Worm (Caenorhabditis elegans) whole organism, late embryonic: ENCODE results near the gene tra-2.

Experiments used
- C38D4.7 ChIP-seq: fragments of 200-800 bp; sonication (Bioruptor generic); optimal IDR thresholded peaks from 2 replicates; lab custom pipeline; 2018; ENCODE audit warnings: mild to moderate bottlenecking, missing genetic modification characterization, moderate library complexity, missing compliant biosample characterization
- F13H6.1 ChIP-seq: sonication (generic microtip); optimal IDR thresholded peaks from 2 replicates; lab custom pipeline; 2016; ENCODE audit warnings: missing genetic modification characterization, missing compliant biosample characterization
- K02D7.2 ChIP-seq: sonication (generic microtip); optimal IDR thresholded peaks from 2 replicates; lab custom pipeline; 2017; ENCODE audit warnings: mild to moderate bottlenecking, missing genetic modification characterization, missing compliant biosample characterization
- K09A11.1 ChIP-seq: sonication (generic microtip); optimal IDR thresholded peaks from 2 replicates; lab custom pipeline; 2017; ENCODE audit warnings: antibody characterized with exemption, mild to moderate bottlenecking, missing genetic modification characterization, missing compliant biosample characterization; ENCODE audit not compliant: insufficient read depth
- T23F11.4 ChIP-seq: fragments of 200-800 bp; sonication (Bioruptor generic); optimal IDR thresholded peaks from 2 replicates; lab custom pipeline; 2018; ENCODE audit warnings: mild to moderate bottlenecking, missing genetic modification characterization, missing compliant biosample characterization
- ceh-14 ChIP-seq: sonication (generic microtip); optimal IDR thresholded peaks from 2 replicates; lab custom pipeline; 2016; ENCODE audit warnings: missing genotype, missing genetic modification characterization, missing compliant biosample characterization
- ceh-18 ChIP-seq: sonication (generic microtip); optimal IDR thresholded peaks from 2 replicates; lab custom pipeline; 2016; ENCODE audit warnings: missing genetic modification characterization, missing compliant biosample characterization
- ceh-19 ChIP-seq: fragments of 200-800 bp; sonication (Bioruptor generic); optimal IDR thresholded peaks from 2 replicates; lab custom pipeline; 2018; ENCODE audit warnings: mild to moderate bottlenecking, missing genetic modification characterization, missing compliant biosample characterization
- ceh-2 ChIP-seq: sonication (generic microtip); optimal IDR thresholded peaks from 2 replicates; lab custom pipeline; 2016; ENCODE audit warnings: missing genotype, missing genetic modification characterization, missing compliant biosample characterization
- ceh-30 ChIP-seq: fragments of 150-350 bp; optimal IDR thresholded peaks from 2 replicates; lab custom pipeline; 2014; ENCODE audit warnings: missing biosample characterization, missing genetic modification characterization
- ceh-31 ChIP-seq: sonication (generic microtip); optimal IDR thresholded peaks from 2 replicates; lab custom pipeline; 2016; ENCODE audit warnings: missing genetic modification characterization, missing compliant biosample characterization
- ceh-34 ChIP-seq: sonication (generic microtip); optimal IDR thresholded peaks from 2 replicates; lab custom pipeline; 2016; ENCODE audit warnings: mild to moderate bottlenecking, missing genetic modification characterization, missing compliant biosample characterization
- ceh-45 ChIP-seq: fragments of 200-800 bp; sonication (Bioruptor generic); IDR thresholded peaks from 2 replicates; pipeline ENCODE4 v1.3.6; 2022; ENCODE audit warnings: missing genetic modification reagents, missing genetic modification characterization, missing compliant biosample characterization
- ceh-48 ChIP-seq: sonication (generic microtip); optimal IDR thresholded peaks from 2 replicates; lab custom pipeline; 2016; ENCODE audit warnings: missing genetic modification characterization, inconsistent platforms, missing compliant biosample characterization
- ceh-6 ChIP-seq: fragments of 200-800 bp; sonication (Bioruptor generic); optimal IDR thresholded peaks from 2 replicates; lab custom pipeline; 2018; ENCODE audit warnings: mild to moderate bottlenecking, missing genetic modification characterization, missing compliant biosample characterization
- ceh-9 ChIP-seq: sonication (generic microtip); optimal IDR thresholded peaks from 2 replicates; lab custom pipeline; 2016; ENCODE audit warnings: mild to moderate bottlenecking, missing genetic modification characterization, inconsistent platforms, missing compliant biosample characterization
- che-1 ChIP-seq: sonication (generic microtip); optimal IDR thresholded peaks from 2 replicates; lab custom pipeline; 2016; ENCODE audit warnings: mild to moderate bottlenecking, missing genetic modification characterization, missing compliant biosample characterization
- dve-1 ChIP-seq: sonication (generic microtip); optimal IDR thresholded peaks from 2 replicates; lab custom pipeline; 2017; ENCODE audit warnings: antibody characterized with exemption, mild to moderate bottlenecking, missing genetic modification characterization, missing compliant biosample characterization
- elt-4 ChIP-seq: sonication (generic microtip); optimal IDR thresholded peaks from 2 replicates; lab custom pipeline; 2016; ENCODE audit warnings: missing genetic modification characterization, missing compliant biosample characterization
- fax-1 ChIP-seq: sonication (generic microtip); optimal IDR thresholded peaks from 2 replicates; lab custom pipeline; 2016; ENCODE audit warnings: missing genotype, missing genetic modification characterization, missing compliant biosample characterization
- fkh-6 ChIP-seq: sonication (generic microtip); optimal IDR thresholded peaks from 2 replicates; lab custom pipeline; 2016; ENCODE audit warnings: missing genetic modification characterization, missing compliant biosample characterization
- gmeb-2 ChIP-seq: sonication (generic microtip); optimal IDR thresholded peaks from 2 replicates; lab custom pipeline; 2016; ENCODE audit warnings: missing genetic modification characterization, inconsistent platforms, missing compliant biosample characterization
- hlh-13 ChIP-seq: fragments of 200-800 bp; sonication (Bioruptor generic); optimal IDR thresholded peaks from 2 replicates; lab custom pipeline; 2018; ENCODE audit warnings: mild to moderate bottlenecking, missing genetic modification characterization, missing compliant biosample characterization
- hlh-15 ChIP-seq: sonication (generic microtip); optimal IDR thresholded peaks from 2 replicates; lab custom pipeline; 2016; ENCODE audit warnings: missing genetic modification characterization, missing compliant biosample characterization
- madf-2 ChIP-seq: sonication (generic microtip); optimal IDR thresholded peaks from 2 replicates; lab custom pipeline; 2017; ENCODE audit warnings: missing genetic modification characterization, missing compliant biosample characterization
- nfya-1 ChIP-seq: sonication (generic microtip); optimal IDR thresholded peaks from 2 replicates; lab custom pipeline; 2017; ENCODE audit warnings: missing genetic modification characterization, mild to moderate bottlenecking, missing compliant biosample characterization, antibody characterized with exemption, moderate library complexity
- npax-4 ChIP-seq: sonication (generic microtip); optimal IDR thresholded peaks from 2 replicates; lab custom pipeline; 2016; ENCODE audit warnings: missing genetic modification characterization, missing compliant biosample characterization
- pag-3 ChIP-seq: sonication (generic microtip); optimal IDR thresholded peaks from 2 replicates; lab custom pipeline; 2016; ENCODE audit warnings: missing compliant biosample characterization, missing genetic modification characterization, borderline replicate concordance
- pha-2 ChIP-seq: sonication (generic microtip); optimal IDR thresholded peaks from 2 replicates; lab custom pipeline; 2017; ENCODE audit warnings: mild to moderate bottlenecking, missing genetic modification characterization, missing compliant biosample characterization
- pha-4 ChIP-seq: fragments of 150-350 bp; optimal IDR thresholded peaks from 2 replicates; lab custom pipeline; 2018; ENCODE audit warnings: missing biosample characterization, missing genetic modification reagents, missing genetic modification characterization
- pqm-1 ChIP-seq: sonication (generic microtip); optimal IDR thresholded peaks from 2 replicates; lab custom pipeline; 2016; ENCODE audit warnings: missing genetic modification characterization, missing compliant biosample characterization
- pros-1 ChIP-seq: fragments of 150-350 bp; optimal IDR thresholded peaks from 2 replicates; lab custom pipeline; 2014; ENCODE audit warnings: missing biosample characterization, missing genetic modification reagents, missing genetic modification characterization
- ref-2 ChIP-seq: sonication (generic microtip); optimal IDR thresholded peaks from 2 replicates; lab custom pipeline; 2016; ENCODE audit warnings: missing genetic modification characterization, missing compliant biosample characterization
- rnt-1 ChIP-seq: sonication (generic microtip); optimal IDR thresholded peaks from 2 replicates; lab custom pipeline; 2016; ENCODE audit warnings: missing genetic modification characterization, missing compliant biosample characterization
- sdc-2 ChIP-seq: sonication (generic microtip); optimal IDR thresholded peaks from 2 replicates; lab custom pipeline; 2016; ENCODE audit warnings: missing genotype, missing genetic modification characterization, missing compliant biosample characterization
- sox-2 ChIP-seq: fragments of 200-800 bp; sonication (Bioruptor generic); IDR thresholded peaks from 2 replicates; pipeline ENCODE4 v1.3.6; 2022; ENCODE audit warnings: missing genetic modification reagents, missing genetic modification characterization, missing compliant biosample characterization
- sox-4 ChIP-seq: sonication (generic microtip); optimal IDR thresholded peaks from 2 replicates; lab custom pipeline; 2017; ENCODE audit warnings: mild to moderate bottlenecking, missing genetic modification characterization, inconsistent platforms, missing compliant biosample characterization
- tbx-2 ChIP-seq: sonication (generic microtip); optimal IDR thresholded peaks from 2 replicates; lab custom pipeline; 2016; ENCODE audit warnings: missing genetic modification characterization, missing compliant biosample characterization
- unc-3 ChIP-seq, 2 experiments: fragments of 200-800 bp in 1 of 2; sonication (Bioruptor generic) in 1 of 2; sonication (generic microtip) in 1 of 2; conservative IDR thresholded peaks in 1 of 2; optimal IDR thresholded peaks in 1 of 2; 2 replicates each; pipeline versions ENCODE4 v1.3.6 to Lab custom; 2016 to 2022; ENCODE audit warnings: missing compliant biosample characterization in 2 of 2, missing genetic modification characterization in 2 of 2, missing genetic modification reagents in 1 of 2
- unc-42 ChIP-seq: sonication (generic microtip); optimal IDR thresholded peaks from 2 replicates; lab custom pipeline; 2016; ENCODE audit warnings: missing genotype, missing genetic modification characterization, missing compliant biosample characterization
- unc-55 ChIP-seq: sonication (generic microtip); optimal IDR thresholded peaks from 2 replicates; lab custom pipeline; 2017; ENCODE audit warnings: missing biosample characterization, missing genetic modification reagents, missing genetic modification characterization
- unc-86 ChIP-seq: sonication (generic microtip); optimal IDR thresholded peaks from 2 replicates; lab custom pipeline; 2016; ENCODE audit warnings: missing genetic modification characterization, missing compliant biosample characterization
- zip-5 ChIP-seq: sonication (generic microtip); optimal IDR thresholded peaks from 2 replicates; lab custom pipeline; 2016; ENCODE audit warnings: missing genetic modification characterization, missing compliant biosample characterization

Gene tra-2

DNA sequence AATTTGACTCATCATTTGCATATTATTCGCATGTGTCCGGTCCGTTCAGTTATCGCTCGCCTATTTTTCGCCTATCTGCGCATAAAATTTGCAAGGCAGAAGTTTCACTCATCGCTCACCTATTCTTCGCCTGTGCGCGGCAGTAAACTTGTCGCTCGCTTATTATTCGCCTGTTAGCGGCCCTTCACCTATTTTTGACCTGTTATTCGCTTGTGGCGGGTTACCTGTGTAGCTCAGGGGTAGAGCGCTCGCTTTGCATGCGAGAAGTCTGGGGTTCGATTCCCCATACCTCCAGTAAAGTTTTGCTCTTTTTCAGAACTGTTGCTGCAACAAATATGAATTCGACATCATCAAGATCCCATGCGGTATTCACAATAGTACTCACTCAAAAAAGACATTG is 35.9 kb upstream of the tra-2 start (continued):
- peak; percentile 33 for TF ChIP-seq dve-1 (tag; lab: Kevin White, UChicago)
- peak; percentile 34 for TF ChIP-seq ceh-34
- TF ChIP-seq npax-4 (tag; lab: Kevin White, UChicago), result peak; percentile 26
- peak; percentile 87 for TF ChIP-seq ceh-6 (GFP tag; lab: Kevin White, UChicago)
- peak; percentile 84 for TF ChIP-seq gmeb-2 (tag; lab: Kevin White, UChicago)
- peak; percentile 66 for TF ChIP-seq hlh-15 (tag; lab: Kevin White, UChicago)
- TF ChIP-seq sox-2 (GFP tag; lab: Robert Waterston, UW), result peak; percentile 74
- TF ChIP-seq ceh-18 (tag; lab: Kevin White, UChicago), result peak; percentile 28
- TF ChIP-seq unc-86, result peak; percentile 68
- TF ChIP-seq sox-4 (tag; lab: Kevin White, UChicago), result peak; percentile 72
- TF ChIP-seq sdc-2 (tag; lab: Kevin White, UChicago), result peak; percentile 74
- TF ChIP-seq fax-1 (tag; lab: Kevin White, UChicago), result peak; percentile 62
- TF ChIP-seq ceh-45 (GFP tag; lab: Robert Waterston, UW), result peak; percentile 73; the same call in 1 of the 2 replicates
- peak; percentile 22 for TF ChIP-seq K09A11.1 (tag; lab: Kevin White, UChicago)
- peak; percentile 85 for TF ChIP-seq che-1 (tag; lab: Kevin White, UChicago)
- TF ChIP-seq madf-2, result peak; percentile 78
- TF ChIP-seq pha-2 (tag; lab: Kevin White, UChicago), result peak; percentile 85
- TF ChIP-seq fkh-6 (tag; lab: Kevin White, UChicago), result peak; percentile 75
- peak; percentile 21 for TF ChIP-seq ceh-31
- TF ChIP-seq K02D7.2 (tag; lab: Kevin White, UChicago), result peak; percentile 70
- TF ChIP-seq zip-5 (tag; lab: Kevin White, UChicago), result peak; percentile 37
- TF ChIP-seq rnt-1 (tag; lab: Kevin White, UChicago), result peak; percentile 50
- peak; percentile 41 for TF ChIP-seq ceh-9 (tag; lab: Kevin White, UChicago)
- TF ChIP-seq F13H6.1, result peak; percentile 41
- TF ChIP-seq hlh-13 (GFP tag; lab: Kevin White, UChicago), result peak; percentile 72

DNA sequence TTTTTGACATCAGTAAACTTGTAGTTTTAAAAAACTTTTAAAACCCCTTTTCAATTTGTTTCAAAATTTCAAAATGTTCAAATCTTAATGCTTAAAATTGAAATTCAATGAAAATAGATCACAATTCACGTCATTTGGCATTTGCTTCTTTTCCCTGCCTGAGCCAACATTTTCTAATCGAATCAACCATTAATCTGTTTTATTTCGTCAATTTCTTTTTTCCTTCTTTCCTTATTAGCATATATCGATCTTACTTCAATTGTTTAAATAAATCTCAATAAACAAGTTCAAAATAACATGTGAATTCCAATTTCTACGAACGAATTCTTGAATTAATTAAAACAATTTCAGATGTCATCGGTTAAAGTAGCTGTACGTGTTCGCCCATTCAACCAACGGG is 30.1 kb upstream of the tra-2 start:
- TF ChIP-seq T23F11.4 (GFP tag; lab: Kevin White, UChicago) (no peak), ceh-2 (no peak), sox-4 (tag; lab: Kevin White, UChicago) (no peak), pag-3 (tag; lab: Kevin White, UChicago) (no peak), elt-4 (tag; lab: Kevin White, UChicago) (no peak), ceh-30 (no peak), ceh-14 (tag; lab: Kevin White, UChicago) (no peak), sox-2 (GFP tag; lab: Robert Waterston, UW) (no peak), fax-1 (tag; lab: Kevin White, UChicago) (no peak), pha-2 (tag; lab: Kevin White, UChicago) (no peak), pha-4 (tag; lab: Kevin White, UChicago) (no peak)

DNA sequence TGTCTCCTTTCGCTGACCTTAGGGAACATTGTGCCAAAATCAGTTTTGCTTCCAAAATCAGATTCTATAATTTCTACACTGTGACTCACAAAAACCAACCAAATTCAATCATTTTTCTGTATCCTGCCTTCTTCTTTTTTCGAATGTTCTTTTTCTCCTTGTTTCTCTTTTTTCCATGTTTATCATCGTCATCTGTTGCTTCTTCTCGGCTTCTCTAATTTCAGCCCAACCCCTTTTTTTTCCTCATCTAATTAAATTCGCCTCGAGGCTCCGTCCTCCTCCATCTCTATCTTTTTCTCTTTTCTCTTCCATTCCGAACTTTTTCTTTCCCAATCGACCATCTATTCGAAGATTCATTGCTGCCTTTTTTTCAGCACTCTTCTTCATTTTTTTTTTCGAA is 29.2 kb upstream of the tra-2 start, which contains the start of gene unc-104:
Gene unc-104 (plus strand): TSS at position 311 of the 400 bp plus-strand sequence.
- TF ChIP-seq unc-42 (tag; lab: Kevin White, UChicago) (peak; percentile 89), unc-55 (no peak)

DNA sequence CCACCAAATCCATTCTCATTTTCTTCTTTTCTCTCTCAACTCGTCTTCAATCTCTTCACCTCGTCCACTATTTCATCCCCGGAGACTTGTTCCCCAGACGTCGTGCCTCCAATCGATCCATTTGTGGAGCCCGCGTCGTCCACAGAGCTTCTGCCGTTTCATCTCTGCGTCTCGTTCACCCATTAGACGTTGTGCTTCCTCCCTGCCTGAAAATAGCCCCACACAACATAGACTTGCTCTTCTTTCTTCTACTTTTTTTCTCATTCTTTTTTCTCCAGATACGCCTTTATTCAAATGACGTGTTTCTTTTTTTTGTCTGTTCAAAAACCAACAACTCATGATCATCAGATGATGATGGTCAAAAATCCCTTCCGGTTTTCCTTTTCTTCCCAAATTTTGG is 27.5 kb upstream of the tra-2 start:
- TF ChIP-seq nfya-1 (tag; lab: Kevin White, UChicago) (peak; percentile 62), pros-1 (tag; lab: Kevin White, UChicago) (no peak), ref-2 (tag; lab: Kevin White, UChicago) (peak; percentile 20), ceh-14 (tag; lab: Kevin White, UChicago) (peak; percentile 29), pqm-1 (tag; lab: Kevin White, UChicago) (no peak), ceh-34 (peak; percentile 33), gmeb-2 (tag; lab: Kevin White, UChicago) (no peak), unc-42 (tag; lab: Kevin White, UChicago) (peak; percentile 80), C38D4.7 (GFP tag; lab: Kevin White, UChicago) (no peak), ceh-45 (GFP tag; lab: Robert Waterston, UW) (no peak), pag-3 (tag; lab: Kevin White, UChicago) (no peak), ceh-48 (tag; lab: Kevin White, UChicago) (peak; percentile 75), ceh-31 (peak; percentile 77), dve-1 (tag; lab: Kevin White, UChicago) (no peak), ceh-18 (tag; lab: Kevin White, UChicago) (peak; percentile 13), tbx-2 (tag; lab: Kevin White, UChicago) (peak; percentile 26), ceh-19 (peak; percentile 26), unc-3 (GFP tag; conservative IDR thresholded peaks at IDR 0.05; lab: Robert Waterston, UW) (no peak), unc-3 (tag; optimal IDR thresholded peaks at IDR 0.05; lab: Kevin White, UChicago) (peak; percentile 30)
